Fruit fly (Drosophila melanogaster) whole organism, embryonic: ENCODE data around the gene CG4957.

ENCODE experiments used
- CG11560 ChIP-seq: fragments of 200-800 bp; sonication (Bioruptor generic); IDR thresholded peaks from 3 replicates; pipeline ENCODE4 v1.3.6; 2022; ENCODE audit warnings: missing biosample characterization, missing genetic modification characterization
- CG11696 ChIP-seq: fragments of 200-800 bp; sonication (Bioruptor generic); IDR thresholded peaks from 2 replicates; pipeline ENCODE4 v1.3.6; 2022; ENCODE audit warnings: missing biosample characterization, missing genetic modification characterization
- CG11723 ChIP-seq: fragments of 200-800 bp; sonication (Bioruptor generic); optimal IDR thresholded peaks from 2 replicates; lab custom pipeline; 2017; ENCODE audit warnings: missing biosample characterization, mild to moderate bottlenecking, missing genetic modification characterization
- CG14441 ChIP-seq: fragments of 200-800 bp; sonication (Bioruptor generic); IDR thresholded peaks from 2 replicates; pipeline ENCODE4 v1.3.6; 2022; ENCODE audit warnings: missing biosample characterization, missing genetic modification characterization
- CG18011 ChIP-seq: fragments of 200-800 bp; sonication (Bioruptor generic); optimal IDR thresholded peaks from 2 replicates; lab custom pipeline; 2017; ENCODE audit warnings: missing biosample characterization, missing genetic modification characterization, mild to moderate bottlenecking, moderate library complexity, missing genotype
- CG18476 ChIP-seq: fragments of 200-800 bp; sonication (Bioruptor generic); optimal IDR thresholded peaks from 2 replicates; lab custom pipeline; 2016; ENCODE audit warnings: missing biosample characterization, mild to moderate bottlenecking, missing genetic modification characterization
- CG2129 ChIP-seq: fragments of 200-800 bp; sonication (Bioruptor generic); IDR thresholded peaks from 2 replicates; pipeline ENCODE4 v1.3.6; 2022; ENCODE audit warnings: missing biosample characterization, missing genetic modification characterization; ENCODE audit not compliant: partially characterized antibody
- CG31388 ChIP-seq: fragments of 200-800 bp; sonication (Bioruptor generic); optimal IDR thresholded peaks from 2 replicates; lab custom pipeline; 2016; ENCODE audit warnings: missing biosample characterization, missing genetic modification characterization
- CG34224 ChIP-seq: fragments of 200-800 bp; sonication (Bioruptor generic); IDR thresholded peaks from 3 replicates; pipeline ENCODE4 v1.3.6; 2022; ENCODE audit warnings: missing biosample characterization, missing genetic modification characterization; ENCODE audit not compliant: partially characterized antibody
- CG34422 ChIP-seq: fragments of 200-800 bp; sonication (Bioruptor generic); IDR thresholded peaks from 3 replicates; pipeline ENCODE4 v1.3.6; 2022; ENCODE audit warnings: missing biosample characterization, missing genetic modification characterization
- CG3838 ChIP-seq: fragments of 200-800 bp; sonication (Bioruptor generic); optimal IDR thresholded peaks from 3 replicates; lab custom pipeline; 2016; ENCODE audit warnings: missing biosample characterization, missing genetic modification characterization
- CG4707 ChIP-seq: fragments of 200-800 bp; sonication (Bioruptor generic); optimal IDR thresholded peaks from 2 replicates; lab custom pipeline; 2018; ENCODE audit warnings: missing biosample characterization, mild to moderate bottlenecking, missing genetic modification characterization, moderate library complexity
- CG4854 ChIP-seq: fragments of 200-800 bp; sonication (Bioruptor generic); optimal IDR thresholded peaks from 2 replicates; lab custom pipeline; 2016; ENCODE audit warnings: missing biosample characterization, missing genetic modification characterization, inconsistent platforms
- CG5953 ChIP-seq: fragments of 200-800 bp; sonication (Bioruptor generic); IDR thresholded peaks from 2 replicates; pipeline ENCODE4 v1.3.6; 2022; ENCODE audit warnings: missing biosample characterization, missing genetic modification characterization
- CG6689 ChIP-seq: fragments of 200-800 bp; sonication (Bioruptor generic); IDR thresholded peaks from 2 replicates; pipeline ENCODE4 v1.3.6; 2022; ENCODE audit warnings: missing biosample characterization, missing genetic modification characterization
- CG6854 ChIP-seq: fragments of 200-800 bp; sonication (Bioruptor generic); optimal IDR thresholded peaks from 3 replicates; lab custom pipeline; 2017; ENCODE audit warnings: missing biosample characterization, mild to moderate bottlenecking, missing genetic modification characterization
- CG7357 ChIP-seq: fragments of 200-800 bp; sonication (Bioruptor generic); IDR thresholded peaks from 3 replicates; pipeline ENCODE4 v1.3.6; 2022; ENCODE audit warnings: missing biosample characterization, missing genetic modification characterization
- CG7839 ChIP-seq: fragments of 200-800 bp; sonication (Bioruptor generic); optimal IDR thresholded peaks from 3 replicates; lab custom pipeline; 2018; ENCODE audit warnings: missing biosample characterization, mild to moderate bottlenecking, missing genetic modification characterization, moderate library complexity
- Dfd ChIP-seq, 2 experiments: fragments of >200 bp; optimal IDR thresholded peaks; 2 replicates each; lab custom pipeline; 2017; ENCODE audit warnings: missing biosample characterization in 2 of 2, missing genetic modification characterization in 2 of 2
- E2f2 ChIP-seq: fragments of 200-800 bp; sonication (Bioruptor generic); IDR thresholded peaks from 2 replicates; pipeline ENCODE4 v1.3.6; 2022; ENCODE audit warnings: missing biosample characterization, missing genetic modification characterization
- Fer2 ChIP-seq: fragments of 200-800 bp; sonication (Bioruptor generic); optimal IDR thresholded peaks from 2 replicates; lab custom pipeline; 2018; ENCODE audit warnings: missing biosample characterization, mild to moderate bottlenecking, missing genetic modification characterization, moderate library complexity
- Jarid2 ChIP-seq: fragments of 200-800 bp; sonication (Bioruptor generic); optimal IDR thresholded peaks from 3 replicates; lab custom pipeline; 2017; ENCODE audit warnings: mild to moderate bottlenecking, missing biosample characterization, missing genetic modification reagents, missing genetic modification characterization
- MBD-R2 ChIP-seq: fragments of 200-800 bp; sonication (Bioruptor generic); IDR thresholded peaks from 2 replicates; pipeline ENCODE4 v1.3.6; 2022; ENCODE audit warnings: missing biosample characterization, missing genetic modification characterization
- MESR4 ChIP-seq: fragments of 200-800 bp; sonication (Bioruptor generic); optimal IDR thresholded peaks from 2 replicates; lab custom pipeline; 2018; ENCODE audit warnings: missing biosample characterization, mild to moderate bottlenecking, missing genetic modification characterization, moderate library complexity
- Mrtf ChIP-seq: fragments of 200-800 bp; sonication (Bioruptor generic); IDR thresholded peaks from 3 replicates; pipeline ENCODE4 v1.3.6; 2022; ENCODE audit warnings: missing biosample characterization, missing genetic modification characterization
- NC2β ChIP-seq: fragments of 200-800 bp; sonication (Bioruptor generic); optimal IDR thresholded peaks from 2 replicates; lab custom pipeline; 2016; ENCODE audit warnings: missing biosample characterization, missing genetic modification characterization
- PHDP ChIP-seq: fragments of 200-800 bp; sonication (Bioruptor generic); optimal IDR thresholded peaks from 3 replicates; lab custom pipeline; 2018; ENCODE audit warnings: missing biosample characterization, mild to moderate bottlenecking, missing genetic modification characterization, moderate library complexity
- Poxn ChIP-seq: fragments of 200-800 bp; sonication (Bioruptor generic); IDR thresholded peaks from 2 replicates; pipeline ENCODE4 v1.3.6; 2022; ENCODE audit warnings: missing biosample characterization, missing genetic modification characterization
- Ptx1 ChIP-seq: fragments of 200-800 bp; sonication (Bioruptor generic); IDR thresholded peaks from 2 replicates; pipeline ENCODE4 v1.3.6; 2022; ENCODE audit warnings: missing biosample characterization, missing genetic modification characterization
- bsh ChIP-seq, 2 experiments: fragments of 200-800 bp; sonication (Bioruptor generic); optimal IDR thresholded peaks; 2 replicates each; lab custom pipeline; 2017 to 2018; ENCODE audit warnings: mild to moderate bottlenecking in 2 of 2, missing biosample characterization in 2 of 2, missing genetic modification characterization in 2 of 2, moderate library complexity in 1 of 2
- chinmo ChIP-seq: fragments of 200-800 bp; sonication (Bioruptor generic); IDR thresholded peaks from 4 replicates; pipeline ENCODE4 v1.3.6; 2022; ENCODE audit warnings: missing biosample characterization, missing genetic modification characterization; ENCODE audit not compliant: partially characterized antibody
- fu2 ChIP-seq: fragments of 200-800 bp; sonication (Bioruptor generic); optimal IDR thresholded peaks from 2 replicates; lab custom pipeline; 2016; ENCODE audit warnings: missing biosample characterization, missing genetic modification characterization
- gem ChIP-seq: fragments of 200-800 bp; sonication (Bioruptor generic); optimal IDR thresholded peaks from 2 replicates; lab custom pipeline; 2019; ENCODE audit warnings: missing biosample characterization, mild to moderate bottlenecking, missing genetic modification characterization, moderate library complexity
- hb ChIP-seq: fragments of 200-800 bp; sonication (Bioruptor generic); IDR thresholded peaks from 3 replicates; pipeline ENCODE4 v1.3.6; 2022; ENCODE audit warnings: missing biosample characterization, missing genetic modification characterization; ENCODE audit not compliant: partially characterized antibody
- jigr1 ChIP-seq: fragments of 200-800 bp; sonication (Bioruptor generic); IDR thresholded peaks from 3 replicates; pipeline ENCODE4 v1.3.6; 2022; ENCODE audit warnings: missing biosample characterization, missing genetic modification characterization
- mld ChIP-seq: fragments of 200-800 bp; sonication (Bioruptor generic); IDR thresholded peaks from 3 replicates; pipeline ENCODE4 v1.3.6; 2022; ENCODE audit warnings: missing biosample characterization, missing genetic modification characterization; ENCODE audit not compliant: partially characterized antibody
- nmo ChIP-seq: fragments of 200-800 bp; sonication (Bioruptor generic); optimal IDR thresholded peaks from 2 replicates; lab custom pipeline; 2018; ENCODE audit warnings: missing biosample characterization, mild to moderate bottlenecking, missing genetic modification characterization, moderate library complexity
- nom ChIP-seq: fragments of 200-800 bp; sonication (Bioruptor generic); optimal IDR thresholded peaks from 2 replicates; lab custom pipeline; 2017; ENCODE audit warnings: missing biosample characterization, missing genetic modification characterization, mild to moderate bottlenecking, moderate library complexity, missing genetic modification reagents
- slbo ChIP-seq: fragments of 200-800 bp; sonication (Bioruptor generic); IDR thresholded peaks from 2 replicates; pipeline ENCODE4 v1.3.6; 2022; ENCODE audit warnings: missing biosample characterization, missing genetic modification characterization
- slp2 ChIP-seq: fragments of 200-800 bp; sonication (Bioruptor generic); optimal IDR thresholded peaks from 2 replicates; lab custom pipeline; 2016; ENCODE audit warnings: missing biosample characterization, missing genetic modification characterization
- sna ChIP-seq: fragments of 200-800 bp; sonication (Bioruptor generic); IDR thresholded peaks from 2 replicates; pipeline ENCODE4 v1.3.6; 2022; ENCODE audit warnings: missing biosample characterization, missing genetic modification characterization; ENCODE audit not compliant: partially characterized antibody
- trem ChIP-seq: fragments of 200-800 bp; optimal IDR thresholded peaks from 3 replicates; lab custom pipeline; 2019; ENCODE audit warnings: missing biosample characterization, mild to moderate bottlenecking, missing genetic modification characterization, moderate library complexity
- twi ChIP-seq: fragments of 200-800 bp; optimal IDR thresholded peaks from 2 replicates; lab custom pipeline; 2019; ENCODE audit warnings: missing biosample characterization, mild to moderate bottlenecking, missing genetic modification characterization, moderate library complexity

CG4957 gene

DNA sequence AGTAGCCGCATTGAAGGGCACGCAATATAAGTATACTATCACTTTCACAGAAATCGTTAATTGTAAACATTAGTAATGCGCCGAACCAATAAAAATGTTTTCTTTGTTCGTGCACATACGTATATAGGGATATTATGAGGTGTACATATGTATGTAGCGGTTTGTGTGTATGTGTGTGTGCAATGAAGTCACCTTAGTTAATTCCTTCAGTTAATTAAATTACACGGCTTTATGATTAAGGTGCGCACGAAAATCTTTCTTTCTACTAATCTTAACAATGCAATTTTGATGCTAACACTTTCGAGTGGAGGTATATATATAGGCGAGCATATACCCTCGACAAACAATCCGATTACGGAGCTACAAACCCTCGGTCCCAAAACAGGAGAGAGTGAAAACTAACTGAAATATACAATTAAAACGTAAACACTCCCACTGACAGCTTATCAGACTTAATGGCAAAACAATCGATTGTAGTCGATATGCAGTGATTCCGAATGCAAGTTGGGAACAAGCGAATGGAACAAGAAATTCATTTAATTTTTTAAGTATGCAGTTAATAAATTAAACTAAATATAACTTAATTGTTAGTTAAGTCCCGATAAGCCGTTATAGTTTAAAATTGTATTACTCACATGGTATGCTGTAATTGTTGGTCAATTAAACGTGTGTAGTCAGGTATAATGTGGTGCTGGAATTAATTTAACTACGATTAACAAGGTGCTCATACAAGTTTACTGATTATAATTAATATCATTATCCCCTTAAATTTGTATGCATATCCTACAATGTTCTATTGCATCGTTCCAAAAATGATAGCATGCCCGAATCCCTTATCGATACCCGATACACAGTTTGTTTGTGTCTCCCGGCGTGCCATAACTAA lies 47.9 kb upstream of the CG4957 start, which contains the start of the genes Npc1a and Prosalpha6 (continued):
- TF ChIP-seq CG11560 (peak; percentile 91; the same call in 2 of the 3 replicates), CG11696 (GFP tag; lab: Robert Waterston, UW) (no peak), Ptx1 (GFP tag; lab: Robert Waterston, UW) (no peak), slp2 (GFP tag; lab: Kevin White, UChicago) (no peak), CG6854 (GFP tag; lab: Kevin White, UChicago) (no peak), CG7839 (no peak), CG18011 (GFP tag; lab: Kevin White, UChicago) (no peak), Dfd (GFP tag; optimal IDR thresholded peaks at IDR 0.05; lab: Kevin White, UChicago) (no peak), mld (no peak), trem (tag; lab: Kevin White, UChicago) (peak; percentile 39), twi (tag; lab: Kevin White, UChicago) (no peak), CG5953 (GFP tag; lab: Robert Waterston, UW) (no peak), CG18476 (GFP tag; lab: Kevin White, UChicago) (peak; percentile 7)

DNA sequence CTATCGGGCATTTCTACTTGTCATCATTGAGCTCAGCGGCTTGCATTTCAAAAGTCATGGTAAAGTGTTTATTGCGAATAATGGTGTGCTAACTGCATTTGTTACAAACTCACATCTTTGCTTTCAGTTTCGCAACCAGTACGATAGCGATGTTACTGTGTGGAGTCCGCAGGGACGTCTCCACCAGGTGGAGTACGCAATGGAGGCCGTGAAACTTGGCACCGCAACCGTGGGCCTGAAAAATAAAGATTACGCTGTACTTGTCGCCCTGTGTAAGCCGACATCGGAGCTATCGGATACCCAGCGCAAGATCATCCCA lies 47.3 kb upstream of the CG4957 start:
- TF ChIP-seq sna (GFP tag; lab: Robert Waterston, UW), result 0 out of 2 replicates have a peak, but pooled peaks have one; percentile 3
- peak; percentile 55 for TF ChIP-seq CG11723
- TF ChIP-seq CG31388 (GFP tag; lab: Kevin White, UChicago), result no peak
- no peak for TF ChIP-seq CG7357 (GFP tag; lab: Robert Waterston, UW)
- TF ChIP-seq CG2129 (GFP tag; lab: Robert Waterston, UW), result peak; percentile 15; the same call in 1 of the 2 replicates
- peak; percentile 43; the same call in 2 of the 3 replicates for TF ChIP-seq CG34224
- no peak for TF ChIP-seq slbo (GFP tag; lab: Robert Waterston, UW)
- TF ChIP-seq Jarid2 (GFP tag; lab: Kevin White, UChicago), result no peak
- peak; percentile 6; the same call in 2 of the 3 replicates for TF ChIP-seq hb
- no peak for TF ChIP-seq Poxn
- peak; percentile 71 for TF ChIP-seq MBD-R2
- TF ChIP-seq CG4707 (GFP tag; lab: Kevin White, UChicago), result no peak
- TF ChIP-seq nmo, result no peak
- no peak for TF ChIP-seq Fer2
- TF ChIP-seq CG4854 (GFP tag; lab: Kevin White, UChicago), result no peak
- TF ChIP-seq gem (tag; lab: Kevin White, UChicago), result no peak
- TF ChIP-seq Mrtf, result no peak
- peak; percentile 25; the same call in 1 of the 2 replicates for TF ChIP-seq E2f2
- no peak for TF ChIP-seq CG3838 (GFP tag; lab: Kevin White, UChicago)
- 0 out of 4 replicates have a peak, but pooled peaks have one; percentile 36 for TF ChIP-seq chinmo (GFP tag; lab: Robert Waterston, UW)
- no peak for TF ChIP-seq NC2β (GFP tag; lab: Kevin White, UChicago)
- TF ChIP-seq jigr1, result no peak
- 0 out of 3 replicates have a peak, but pooled peaks have one; percentile 46 for TF ChIP-seq CG34422 (GFP tag; lab: Robert Waterston, UW)
- no peak for TF ChIP-seq fu2
- peak; percentile 5 for TF ChIP-seq nom (GFP tag; lab: Kevin White, UChicago)
- peak; percentile 58 for TF ChIP-seq MESR4 (GFP tag; lab: Kevin White, UChicago)
- no peak for TF ChIP-seq CG6689 (GFP tag; lab: Robert Waterston, UW)
- TF ChIP-seq bsh (GFP tag; optimal IDR thresholded peaks at IDR 0.05; lab: Kevin White, UChicago), result no peak
- no peak for TF ChIP-seq PHDP (tag; lab: Kevin White, UChicago)
- no peak for TF ChIP-seq CG14441 (GFP tag; lab: Robert Waterston, UW)
